ENCODE assay signal across 4 fruit fly cellular contexts in genomic region chr3L:11318532-11319170, dm6.
TF ChIP-seq lines count a peak whose summit lies in the region.

No protein-coding gene starts in this region.

TF ChIP-seq in whole organism, adult, 20 proteins besides CTCF, POLR2A, EP300 and RAD21 (continued from another document):
- TF ChIP-seq Mnt (GFP tag; optimal IDR thresholded peaks at IDR 0.05; lab: Kevin White, UChicago) = peak; percentile 29
- TF ChIP-seq toe (GFP tag; optimal IDR thresholded peaks at IDR 0.05; lab: Kevin White, UChicago) = no peak

TF ChIP-seq in whole organism, embryonic, 481 proteins besides CTCF, POLR2A, EP300 and RAD21 (continued from another document and continues in another):
- TF ChIP-seq da (GFP tag; optimal IDR thresholded peaks at IDR 0.05; lab: Kevin White, UChicago) = peak; percentile 20
- TF ChIP-seq Gug (GFP tag; IDR thresholded peaks at IDR 0.05; lab: Robert Waterston, UW) = peak; percentile 91
- TF ChIP-seq nerfin-1 (tag; optimal IDR thresholded peaks at IDR 0.05; lab: Kevin White, UChicago) = peak; percentile 82
- peak; percentile 87 for TF ChIP-seq CG10209 (GFP tag; optimal IDR thresholded peaks at IDR 0.05; lab: Kevin White, UChicago)
- peak; percentile 97 for TF ChIP-seq sens (GFP tag; lab: Kevin White, UChicago)
- TF ChIP-seq CG5245 (GFP tag; optimal IDR thresholded peaks at IDR 0.05; lab: Kevin White, UChicago) = peak; percentile 90
- peak; percentile 91 for TF ChIP-seq CG15269 (tag; optimal IDR thresholded peaks at IDR 0.05; lab: Kevin White, UChicago)
- TF ChIP-seq Awh (GFP tag; IDR thresholded peaks at IDR 0.05; lab: Robert Waterston, UW) = peak; percentile 93
- TF ChIP-seq CG3163 (GFP tag; optimal IDR thresholded peaks at IDR 0.05; lab: Kevin White, UChicago) = peak; percentile 45
- no peak for TF ChIP-seq Doc3 (GFP tag; IDR thresholded peaks at IDR 0.05; lab: Robert Waterston, UW; ENCODE audit: partially characterized antibody)
- TF ChIP-seq CG9727 (GFP tag; optimal IDR thresholded peaks at IDR 0.05; lab: Kevin White, UChicago) = peak; percentile 74
- TF ChIP-seq CG15514 (GFP tag; optimal IDR thresholded peaks at IDR 0.05; lab: Kevin White, UChicago) = peak; percentile 61
- TF ChIP-seq CG16863 (GFP tag; optimal IDR thresholded peaks at IDR 0.05; lab: Kevin White, UChicago) = peak; percentile 85
- TF ChIP-seq ems (GFP tag; optimal IDR thresholded peaks at IDR 0.05; lab: Kevin White, UChicago) = peak; percentile 87
- peak; percentile 59 for TF ChIP-seq Jarid2 (GFP tag; optimal IDR thresholded peaks at IDR 0.05; lab: Kevin White, UChicago)
- TF ChIP-seq CG16779 (GFP tag; IDR thresholded peaks at IDR 0.05; lab: Robert Waterston, UW) = peak; percentile 75
- peak; percentile 70 for TF ChIP-seq Side (GFP tag; optimal IDR thresholded peaks at IDR 0.05; lab: Kevin White, UChicago)
- peak; percentile 76 for TF ChIP-seq CG12236 (GFP tag; optimal IDR thresholded peaks at IDR 0.05; lab: Kevin White, UChicago)
- no peak for TF ChIP-seq CG13287 (GFP tag; IDR thresholded peaks at IDR 0.05; lab: Robert Waterston, UW; ENCODE audit: partially characterized antibody)
- TF ChIP-seq CG17829 (tag; optimal IDR thresholded peaks at IDR 0.05; lab: Kevin White, UChicago) = peak; percentile 88
- TF ChIP-seq CG7556 (GFP tag; optimal IDR thresholded peaks at IDR 0.05; lab: Kevin White, UChicago) = peak; percentile 70
- peak; percentile 28 for TF ChIP-seq cg (GFP tag; optimal IDR thresholded peaks at IDR 0.05; lab: Kevin White, UChicago)
- TF ChIP-seq CG7987 (GFP tag; optimal IDR thresholded peaks at IDR 0.05; lab: Kevin White, UChicago) = peak; percentile 69
- peak; percentile 89 for TF ChIP-seq ase (GFP tag; IDR thresholded peaks at IDR 0.05; lab: Robert Waterston, UW)
- peak; percentile 60 for TF ChIP-seq gro (GFP tag; optimal IDR thresholded peaks at IDR 0.05; lab: Kevin White, UChicago)
- peak; percentile 57 for TF ChIP-seq trh (GFP tag; optimal IDR thresholded peaks at IDR 0.05; lab: Kevin White, UChicago)
- TF ChIP-seq CG10654 (GFP tag; optimal IDR thresholded peaks at IDR 0.05; lab: Kevin White, UChicago) = peak; percentile 80
- TF ChIP-seq nom (GFP tag; optimal IDR thresholded peaks at IDR 0.05; lab: Kevin White, UChicago) = no peak
- peak; percentile 88 for TF ChIP-seq CG32532 (GFP tag; IDR thresholded peaks at IDR 0.05; lab: Robert Waterston, UW)
- peak; percentile 89 for TF ChIP-seq unpg (GFP tag; optimal IDR thresholded peaks at IDR 0.05; lab: Kevin White, UChicago)
- peak; percentile 81 for TF ChIP-seq CG2889 (GFP tag; IDR thresholded peaks at IDR 0.05; lab: Robert Waterston, UW)
- TF ChIP-seq ci (GFP tag; IDR thresholded peaks at IDR 0.05; lab: Robert Waterston, UW) = peak; percentile 96
- peak; percentile 85 for TF ChIP-seq NFAT (GFP tag; IDR thresholded peaks at IDR 0.05; lab: Robert Waterston, UW)
- peak; percentile 53 for TF ChIP-seq CG18011 (GFP tag; optimal IDR thresholded peaks at IDR 0.05; lab: Kevin White, UChicago)
- TF ChIP-seq Taf1 (GFP tag; IDR thresholded peaks at IDR 0.05; lab: Robert Waterston, UW) = peak; percentile 58; the same call in 1 of the 2 replicates
- TF ChIP-seq h (optimal IDR thresholded peaks at IDR 0.05; lab: Kevin White, UChicago) = no peak
- peak; percentile 80 for TF ChIP-seq CG30431 (GFP tag; optimal IDR thresholded peaks at IDR 0.05; lab: Kevin White, UChicago)
- peak; percentile 86 for TF ChIP-seq bab2 (GFP tag; optimal IDR thresholded peaks at IDR 0.05; lab: Kevin White, UChicago)
- peak; percentile 88 for TF ChIP-seq CG4424 (GFP tag; optimal IDR thresholded peaks at IDR 0.05; lab: Kevin White, UChicago)
- peak; percentile 54; the same call in 1 of the 2 replicates for TF ChIP-seq Dip2 (GFP tag; IDR thresholded peaks at IDR 0.05; lab: Robert Waterston, UW)
- TF ChIP-seq Spps (tag; optimal IDR thresholded peaks at IDR 0.05; lab: Kevin White, UChicago) = peak; percentile 56
- TF ChIP-seq peb (GFP tag; IDR thresholded peaks at IDR 0.05; lab: Robert Waterston, UW) = peak; percentile 81
- peak; percentile 89 for TF ChIP-seq NfI (GFP tag; optimal IDR thresholded peaks at IDR 0.05; lab: Kevin White, UChicago)

TF ChIP-seq in whole organism, prepupa, 60 proteins besides CTCF, POLR2A, EP300 and RAD21 (continued from another document):
- TF ChIP-seq CG15336 (GFP tag; IDR thresholded peaks at IDR 0.05; lab: Robert Waterston, UW) = peak; percentile 77
- peak; percentile 46 for TF ChIP-seq spab (GFP tag; optimal IDR thresholded peaks at IDR 0.05; lab: Kevin White, UChicago)
- peak; percentile 56 for TF ChIP-seq CG3032 (tag; optimal IDR thresholded peaks at IDR 0.05; lab: Kevin White, UChicago)
- peak; percentile 98 for TF ChIP-seq Hr39 (GFP tag; optimal IDR thresholded peaks at IDR 0.05; lab: Kevin White, UChicago)
- peak; percentile 90 for TF ChIP-seq vri (GFP tag; optimal IDR thresholded peaks at IDR 0.05; lab: Kevin White, UChicago)
- TF ChIP-seq CG34406 (GFP tag; optimal IDR thresholded peaks at IDR 0.05; lab: Kevin White, UChicago) = peak; percentile 91
- peak; percentile 82 for TF ChIP-seq CG8319 (GFP tag; optimal IDR thresholded peaks at IDR 0.05; lab: Kevin White, UChicago)
- TF ChIP-seq CG10669 (GFP tag; optimal IDR thresholded peaks at IDR 0.05; lab: Kevin White, UChicago) = peak; percentile 51
- peak; percentile 89 for TF ChIP-seq eg (GFP tag; IDR thresholded peaks at IDR 0.05; lab: Robert Waterston, UW)
- TF ChIP-seq dac (GFP tag; optimal IDR thresholded peaks at IDR 0.05; lab: Kevin White, UChicago) = no peak
- peak; percentile 63 for TF ChIP-seq CG6276 (GFP tag; optimal IDR thresholded peaks at IDR 0.05; lab: Kevin White, UChicago)
- peak; percentile 92 for TF ChIP-seq Sox14 (GFP tag; optimal IDR thresholded peaks at IDR 0.05; lab: Kevin White, UChicago)
- peak; percentile 94 for TF ChIP-seq Ets21C (GFP tag; optimal IDR thresholded peaks at IDR 0.05; lab: Kevin White, UChicago)
- TF ChIP-seq CG3919 (GFP tag; optimal IDR thresholded peaks at IDR 0.05; lab: Kevin White, UChicago) = peak; percentile 82
- peak; percentile 96 for TF ChIP-seq lz (GFP tag; optimal IDR thresholded peaks at IDR 0.05; lab: Kevin White, UChicago)
- TF ChIP-seq CG11294 (GFP tag; IDR thresholded peaks at IDR 0.05; lab: Robert Waterston, UW) = peak; percentile 68; the same call in 1 of the 2 replicates
- TF ChIP-seq CG9139 (GFP tag; optimal IDR thresholded peaks at IDR 0.05; lab: Kevin White, UChicago) = peak; percentile 39
- TF ChIP-seq Ets96B (tag; optimal IDR thresholded peaks at IDR 0.05; lab: Kevin White, UChicago) = peak; percentile 66
- TF ChIP-seq Lpt (GFP tag; optimal IDR thresholded peaks at IDR 0.05; lab: Kevin White, UChicago) = peak; percentile 15
- peak; percentile 52 to 64 for TF ChIP-seq salr (GFP tag; optimal IDR thresholded peaks at IDR 0.05; lab: Kevin White, UChicago)
- TF ChIP-seq dsx (GFP tag; optimal IDR thresholded peaks at IDR 0.05; lab: Kevin White, UChicago; ENCODE audit: poor library complexity, severe bottlenecking) = peak; percentile 58
- peak; percentile 81 for TF ChIP-seq Eip75B (GFP tag; optimal IDR thresholded peaks at IDR 0.05; lab: Kevin White, UChicago)
- TF ChIP-seq ss (GFP tag; optimal IDR thresholded peaks at IDR 0.05; lab: Kevin White, UChicago) = peak in 1 of 2 experiments; percentile 62
- peak; percentile 95 for TF ChIP-seq Eip78C (GFP tag; lab: Kevin White, UChicago)
- peak; percentile 87 for TF ChIP-seq Blimp-1 (GFP tag; optimal IDR thresholded peaks at IDR 0.05; lab: Kevin White, UChicago)
- peak; percentile 77 for TF ChIP-seq CG11762 (GFP tag; optimal IDR thresholded peaks at IDR 0.05; lab: Kevin White, UChicago; ENCODE audit: insufficient read depth)
- TF ChIP-seq topi (GFP tag; optimal IDR thresholded peaks at IDR 0.05; lab: Kevin White, UChicago) = peak; percentile 97
- TF ChIP-seq CG6854 (GFP tag; optimal IDR thresholded peaks at IDR 0.05; lab: Kevin White, UChicago) = peak; percentile 90
- peak; percentile 97 for TF ChIP-seq esn (GFP tag; optimal IDR thresholded peaks at IDR 0.05; lab: Kevin White, UChicago)
- TF ChIP-seq acj6 (GFP tag; optimal IDR thresholded peaks at IDR 0.05; lab: Kevin White, UChicago) = peak; percentile 88
- peak; percentile 98 for TF ChIP-seq Met (GFP tag; optimal IDR thresholded peaks at IDR 0.05; lab: Kevin White, UChicago)
- TF ChIP-seq Sox15 (GFP tag; optimal IDR thresholded peaks at IDR 0.05; lab: Kevin White, UChicago) = peak; percentile 80
- peak; percentile 73 for TF ChIP-seq CG10631 (GFP tag; optimal IDR thresholded peaks at IDR 0.05; lab: Kevin White, UChicago)
- peak; percentile 80 for TF ChIP-seq CG8632 (GFP tag; optimal IDR thresholded peaks at IDR 0.05; lab: Kevin White, UChicago)
- peak; percentile 56 for TF ChIP-seq CG1621 (tag; optimal IDR thresholded peaks at IDR 0.05; lab: Kevin White, UChicago)
- peak; percentile 86 for TF ChIP-seq OdsH (GFP tag; optimal IDR thresholded peaks at IDR 0.05; lab: Kevin White, UChicago)
- peak; percentile 91 for TF ChIP-seq Eip93F (GFP tag; optimal IDR thresholded peaks at IDR 0.05; lab: Kevin White, UChicago)
- peak; percentile 98 for TF ChIP-seq CG31627 (GFP tag; optimal IDR thresholded peaks at IDR 0.05; lab: Kevin White, UChicago)
- TF ChIP-seq CG4318 (GFP tag; optimal IDR thresholded peaks at IDR 0.05; lab: Kevin White, UChicago) = peak; percentile 32
- TF ChIP-seq CG32006 (GFP tag; optimal IDR thresholded peaks at IDR 0.05; lab: Kevin White, UChicago) = peak; percentile 74

TF ChIP-seq in whole organism, wandering third instar larva, 38 proteins besides CTCF, POLR2A, EP300 and RAD21 (continued from another document):
- TF ChIP-seq Hr78 (GFP tag; optimal IDR thresholded peaks at IDR 0.05; lab: Kevin White, UChicago) = no peak
- no peak for TF ChIP-seq Abd-B (GFP tag; optimal IDR thresholded peaks at IDR 0.05; lab: Kevin White, UChicago)
- peak; percentile 76 for TF ChIP-seq Hr83 (GFP tag; optimal IDR thresholded peaks at IDR 0.05; lab: Kevin White, UChicago; ENCODE audit: poor library complexity, severe bottlenecking)
- TF ChIP-seq CG9705 (GFP tag; optimal IDR thresholded peaks at IDR 0.05; lab: Kevin White, UChicago) = peak; percentile 87
- peak; percentile 92 for TF ChIP-seq ey (GFP tag; optimal IDR thresholded peaks at IDR 0.05; lab: Kevin White, UChicago)
- TF ChIP-seq Sp1 (GFP tag; optimal IDR thresholded peaks at IDR 0.05; lab: Kevin White, UChicago) = peak; percentile 89
- peak; percentile 65 for TF ChIP-seq Mio (GFP tag; optimal IDR thresholded peaks at IDR 0.05; lab: Kevin White, UChicago)
- peak; percentile 84 for TF ChIP-seq psq (GFP tag; optimal IDR thresholded peaks at IDR 0.05; lab: Kevin White, UChicago)
- TF ChIP-seq Myc (optimal IDR thresholded peaks at IDR 0.05; lab: Kevin White, UChicago) = no peak
- TF ChIP-seq HLH106 (tag; optimal IDR thresholded peaks at IDR 0.05; lab: Kevin White, UChicago) = peak; percentile 91
- TF ChIP-seq lola (GFP tag; optimal IDR thresholded peaks at IDR 0.05; lab: Kevin White, UChicago) = no peak
- peak; percentile 65 for TF ChIP-seq Jra (GFP tag; optimal IDR thresholded peaks at IDR 0.05; lab: Kevin White, UChicago)
- TF ChIP-seq sage (GFP tag; optimal IDR thresholded peaks at IDR 0.05; lab: Kevin White, UChicago) = peak; percentile 86
- peak; percentile 71 for TF ChIP-seq tai (GFP tag; optimal IDR thresholded peaks at IDR 0.05; lab: Kevin White, UChicago)
- no peak for TF ChIP-seq dl (GFP tag; optimal IDR thresholded peaks at IDR 0.05; lab: Kevin White, UChicago; ENCODE audit: insufficient read depth in 1 of 2, partially characterized antibody in 2 of 2)
- peak; percentile 85 for TF ChIP-seq OdsH (GFP tag; optimal IDR thresholded peaks at IDR 0.05; lab: Kevin White, UChicago)
TF ChIP-seq in whole organism, wandering third instar larva: peak in this region for 27.
